Fruit fly (Drosophila melanogaster) whole organism, prepupa: Measurements from ENCODE around the gene CG15498.
A peak's percentile ranks its signal among the peaks of the same experiment; 100 is the strongest.

Experiments used
- CG10631 ChIP-seq: fragments of 200-800 bp; sonication (Bioruptor generic); optimal IDR thresholded peaks from 2 replicates; lab custom pipeline; 2016; ENCODE audit warnings: missing biosample characterization, missing genetic modification characterization
- CG10669 ChIP-seq: fragments of 200-800 bp; sonication (Bioruptor generic); optimal IDR thresholded peaks from 3 replicates; lab custom pipeline; 2018; ENCODE audit warnings: missing biosample characterization, mild to moderate bottlenecking, missing genetic modification characterization, moderate library complexity
- CG11902 ChIP-seq: fragments of 200-800 bp; sonication (Bioruptor generic); optimal IDR thresholded peaks from 3 replicates; lab custom pipeline; 2016; ENCODE audit warnings: missing biosample characterization, missing genetic modification characterization
- CG15336 ChIP-seq: fragments of 200-800 bp; sonication (Bioruptor generic); IDR thresholded peaks from 2 replicates; pipeline ENCODE4 v1.3.6; 2022; ENCODE audit warnings: missing biosample characterization, missing genetic modification characterization
- CG31627 ChIP-seq: fragments of 200-800 bp; sonication (Bioruptor generic); optimal IDR thresholded peaks from 3 replicates; lab custom pipeline; 2016; ENCODE audit warnings: missing biosample characterization, missing genetic modification characterization
- CG32006 ChIP-seq: fragments of 200-800 bp; sonication (Bioruptor generic); optimal IDR thresholded peaks from 3 replicates; lab custom pipeline; 2017; ENCODE audit warnings: missing biosample characterization, mild to moderate bottlenecking, missing genetic modification characterization
- CG3919 ChIP-seq: fragments of 200-800 bp; sonication (Bioruptor generic); optimal IDR thresholded peaks from 3 replicates; lab custom pipeline; 2016; ENCODE audit warnings: missing biosample characterization, missing genetic modification characterization
- CG4318 ChIP-seq: fragments of 200-800 bp; sonication (Bioruptor generic); optimal IDR thresholded peaks from 3 replicates; lab custom pipeline; 2017; ENCODE audit warnings: missing biosample characterization, mild to moderate bottlenecking, missing genetic modification characterization
- CG6163 ChIP-seq: fragments of 200-800 bp; sonication (Bioruptor generic); IDR thresholded peaks from 3 replicates; pipeline ENCODE4 v1.3.6; 2022; ENCODE audit warnings: missing biosample characterization, missing genetic modification characterization
- CG6792 ChIP-seq: fragments of 200-800 bp; sonication (Bioruptor generic); optimal IDR thresholded peaks from 3 replicates; lab custom pipeline; 2016; ENCODE audit warnings: missing biosample characterization, missing genetic modification characterization
- CG6808 ChIP-seq: fragments of 200-800 bp; sonication (Bioruptor generic); optimal IDR thresholded peaks from 3 replicates; lab custom pipeline; 2017; ENCODE audit warnings: missing biosample characterization, missing genetic modification characterization, mild to moderate bottlenecking, moderate library complexity, missing genetic modification reagents
- CG6854 ChIP-seq: fragments of 200-800 bp; sonication (Bioruptor generic); optimal IDR thresholded peaks from 2 replicates; lab custom pipeline; 2017; ENCODE audit warnings: missing biosample characterization, mild to moderate bottlenecking, missing genetic modification characterization
- CG8119 ChIP-seq: fragments of 200-800 bp; sonication (Bioruptor generic); IDR thresholded peaks from 3 replicates; pipeline ENCODE4 v1.3.6; 2022; ENCODE audit warnings: missing biosample characterization, missing genetic modification characterization
- CG8632 ChIP-seq: fragments of 200-800 bp; sonication (Bioruptor generic); optimal IDR thresholded peaks from 3 replicates; lab custom pipeline; 2016; ENCODE audit warnings: missing biosample characterization, missing genetic modification characterization
- CG9139 ChIP-seq: fragments of 200-800 bp; sonication (Bioruptor generic); optimal IDR thresholded peaks from 3 replicates; lab custom pipeline; 2017; ENCODE audit warnings: missing biosample characterization, mild to moderate bottlenecking, missing genetic modification characterization
- Eip75B ChIP-seq: fragments of 200-800 bp; sonication (Bioruptor generic); optimal IDR thresholded peaks from 3 replicates; lab custom pipeline; 2016; ENCODE audit warnings: missing biosample characterization, missing genetic modification characterization
- Eip78C ChIP-seq: fragments of 200-800 bp; sonication (Bioruptor generic); peaks from one replicate; lab custom pipeline; 2016; ENCODE audit warnings: missing biosample characterization, missing genetic modification characterization
- Eip93F ChIP-seq: fragments of 200-800 bp; sonication (Bioruptor generic); optimal IDR thresholded peaks from 2 replicates; lab custom pipeline; 2016; ENCODE audit warnings: missing biosample characterization, mild to moderate bottlenecking, missing genetic modification characterization
- Ets96B ChIP-seq: fragments of 200-800 bp; optimal IDR thresholded peaks from 2 replicates; lab custom pipeline; 2019; ENCODE audit warnings: missing biosample characterization, mild to moderate bottlenecking, missing genetic modification characterization, moderate library complexity
- Hr39 ChIP-seq: fragments of 200-800 bp; sonication (Bioruptor generic); optimal IDR thresholded peaks from 2 replicates; lab custom pipeline; 2016; ENCODE audit warnings: missing biosample characterization, missing genetic modification characterization
- Hr4 ChIP-seq: fragments of 200-800 bp; sonication (Bioruptor generic); optimal IDR thresholded peaks from 3 replicates; lab custom pipeline; 2016; ENCODE audit warnings: missing biosample characterization, missing genetic modification characterization
- Sox102F ChIP-seq: fragments of 200-800 bp; sonication (Bioruptor generic); optimal IDR thresholded peaks from 2 replicates; lab custom pipeline; 2016; ENCODE audit warnings: missing biosample characterization, mild to moderate bottlenecking, missing genetic modification characterization
- Sox14 ChIP-seq: fragments of 200-800 bp; sonication (Bioruptor generic); optimal IDR thresholded peaks from 3 replicates; lab custom pipeline; 2016; ENCODE audit warnings: missing biosample characterization, missing genetic modification characterization
- Sox15 ChIP-seq: fragments of 200-800 bp; sonication (Bioruptor generic); optimal IDR thresholded peaks from 3 replicates; lab custom pipeline; 2016; ENCODE audit warnings: missing biosample characterization, missing genetic modification characterization
- dsx ChIP-seq: fragments of 200-800 bp; optimal IDR thresholded peaks from 3 replicates; lab custom pipeline; 2019; ENCODE audit warnings: missing biosample characterization, mild to moderate bottlenecking, missing genetic modification characterization, moderate library complexity; ENCODE audit not compliant: poor library complexity, severe bottlenecking
- eg ChIP-seq: fragments of 200-800 bp; sonication (Bioruptor generic); IDR thresholded peaks from 3 replicates; pipeline ENCODE4 v1.3.6; 2022; ENCODE audit warnings: missing biosample characterization, missing genetic modification characterization
- esn ChIP-seq: fragments of 200-800 bp; sonication (Bioruptor generic); optimal IDR thresholded peaks from 2 replicates; lab custom pipeline; 2016; ENCODE audit warnings: missing biosample characterization, mild to moderate bottlenecking, missing genetic modification characterization, moderate library complexity
- fkh ChIP-seq: fragments of 200-800 bp; sonication (Bioruptor generic); optimal IDR thresholded peaks from 3 replicates; lab custom pipeline; 2017; ENCODE audit warnings: missing biosample characterization, mild to moderate bottlenecking, missing genetic modification characterization, moderate library complexity
- net ChIP-seq: fragments of 200-800 bp; sonication (Bioruptor generic); optimal IDR thresholded peaks from 3 replicates; lab custom pipeline; 2016; ENCODE audit warnings: missing biosample characterization, missing genetic modification characterization
- pdm3 ChIP-seq: fragments of 200-800 bp; sonication (Bioruptor generic); optimal IDR thresholded peaks from 3 replicates; lab custom pipeline; 2016; ENCODE audit warnings: missing biosample characterization, missing genetic modification characterization
- salr ChIP-seq, 2 experiments: fragments of 200-800 bp; sonication (Bioruptor generic); optimal IDR thresholded peaks; 3 replicates each; lab custom pipeline; 2016 to 2018; ENCODE audit warnings: missing biosample characterization in 2 of 2, missing genetic modification characterization in 2 of 2, mild to moderate bottlenecking in 1 of 2
- spab ChIP-seq: fragments of 200-800 bp; sonication (Bioruptor generic); optimal IDR thresholded peaks from 2 replicates; lab custom pipeline; 2017; ENCODE audit warnings: missing biosample characterization, mild to moderate bottlenecking, missing genetic modification characterization, missing genetic modification reagents
- ss ChIP-seq, 2 experiments: fragments of 200-800 bp; sonication (Bioruptor generic); optimal IDR thresholded peaks; 2 replicates in 1 of 2; 3 replicates in 1 of 2; lab custom pipeline; 2017 to 2018; ENCODE audit warnings: mild to moderate bottlenecking in 2 of 2, missing biosample characterization in 2 of 2, missing genetic modification characterization in 2 of 2, moderate library complexity in 1 of 2
- svp ChIP-seq: fragments of 200-800 bp; sonication (Bioruptor generic); peaks from one replicate; lab custom pipeline; 2016; ENCODE audit warnings: missing biosample characterization, missing genetic modification characterization

The CG15498 gene

DNA sequence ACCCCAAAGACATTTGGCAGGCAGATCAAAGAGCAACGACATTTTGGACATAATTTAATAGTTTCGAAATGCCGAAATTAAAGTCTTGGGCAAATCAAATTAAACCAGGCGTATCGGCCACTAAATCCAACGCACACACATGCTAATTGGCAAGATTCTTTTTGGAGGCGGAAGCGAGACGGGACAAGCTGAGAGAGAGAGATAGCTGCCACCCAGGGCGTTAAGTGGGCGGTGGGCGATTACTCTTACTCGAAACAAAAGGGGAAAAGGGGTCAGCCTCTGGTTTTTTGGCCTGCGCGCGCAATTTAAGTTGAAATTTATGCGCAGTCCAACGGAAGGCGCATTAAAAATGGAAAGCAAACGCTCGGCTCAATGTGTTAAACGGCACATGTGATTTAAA, 5.6 kb downstream of the CG15498 start:
- TF ChIP-seq Eip78C (peak; percentile 27), Eip75B (GFP tag; lab: Kevin White, UChicago) (no peak)

DNA sequence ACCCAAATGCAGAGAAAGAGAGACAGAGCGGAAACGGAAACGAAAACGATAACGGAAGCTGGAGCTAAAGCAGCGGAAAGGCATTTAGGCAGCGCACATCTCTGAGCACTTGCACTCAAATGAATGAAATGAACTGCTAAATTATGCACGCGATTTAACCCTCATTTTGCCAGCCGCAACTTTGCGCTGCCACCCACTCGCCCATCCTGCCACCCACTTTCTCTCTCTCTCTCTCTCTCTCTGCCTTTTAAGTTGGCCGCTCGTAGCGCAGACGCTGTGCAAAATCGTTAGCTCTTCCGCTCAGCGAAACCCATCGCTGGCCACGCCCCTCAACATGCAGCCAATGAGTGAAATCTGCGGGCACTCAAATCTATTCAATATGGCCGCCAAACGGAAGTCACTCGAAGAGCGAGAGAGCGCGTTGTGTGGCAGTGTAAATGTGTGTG, 7.5 kb downstream of the CG15498 start:
- no peak for TF ChIP-seq CG32006 (GFP tag; lab: Kevin White, UChicago)
- no peak for TF ChIP-seq Sox15 (GFP tag; lab: Kevin White, UChicago)
- peak; percentile 24; the same call in 1 of the 2 replicates for TF ChIP-seq CG15336 (GFP tag; lab: Robert Waterston, UW)
- TF ChIP-seq CG3919: peak; percentile 19
- no peak for TF ChIP-seq esn (GFP tag; lab: Kevin White, UChicago)
- TF ChIP-seq ss (GFP tag; optimal IDR thresholded peaks at IDR 0.05; lab: Kevin White, UChicago): peak in 1 of 2 experiments; percentile 2
- TF ChIP-seq CG6808 (GFP tag; lab: Kevin White, UChicago): peak; percentile 5
- no peak for TF ChIP-seq CG10631 (GFP tag; lab: Kevin White, UChicago)
- TF ChIP-seq svp: peak; percentile 30
- TF ChIP-seq Sox14 (GFP tag; lab: Kevin White, UChicago): no peak
- TF ChIP-seq CG9139 (GFP tag; lab: Kevin White, UChicago): peak; percentile 19

DNA sequence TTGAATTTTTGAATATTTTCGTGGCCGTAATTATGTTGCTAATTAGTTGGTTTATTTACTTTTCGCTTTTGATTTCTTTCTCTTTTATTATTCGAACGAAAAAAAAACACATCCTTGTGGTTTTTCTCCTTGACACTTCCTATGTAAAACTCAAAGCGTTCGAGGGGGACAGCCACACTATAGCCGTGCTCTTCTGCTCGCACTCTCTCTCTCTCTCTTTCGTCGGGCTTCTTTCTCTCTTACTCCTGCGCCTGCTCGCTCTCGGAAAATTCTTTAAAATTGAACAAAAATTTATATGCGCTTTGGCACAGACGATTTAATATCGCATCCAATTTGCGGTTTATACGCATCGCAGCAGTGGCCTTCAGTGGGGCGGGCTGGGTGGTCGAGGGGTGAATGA, 11.1 kb downstream of the CG15498 start:
- no peak for TF ChIP-seq CG10669
- no peak for TF ChIP-seq Sox102F
- TF ChIP-seq Eip75B (GFP tag; lab: Kevin White, UChicago): no peak
- no peak for TF ChIP-seq Eip78C
- TF ChIP-seq CG4318 (GFP tag; lab: Kevin White, UChicago): no peak
- TF ChIP-seq CG31627 (GFP tag; lab: Kevin White, UChicago): no peak
- no peak for TF ChIP-seq pdm3 (GFP tag; lab: Kevin White, UChicago)
- no peak for TF ChIP-seq fkh (GFP tag; lab: Kevin White, UChicago)
- TF ChIP-seq eg (GFP tag; lab: Robert Waterston, UW): no peak
- no peak for TF ChIP-seq ss (GFP tag; optimal IDR thresholded peaks at IDR 0.05; lab: Kevin White, UChicago)
- no peak for TF ChIP-seq Hr4 (GFP tag; lab: Kevin White, UChicago)
- TF ChIP-seq spab (GFP tag; lab: Kevin White, UChicago): no peak
- no peak for TF ChIP-seq Eip93F (GFP tag; lab: Kevin White, UChicago)
- TF ChIP-seq Hr39 (GFP tag; lab: Kevin White, UChicago): no peak
- TF ChIP-seq dsx (GFP tag; lab: Kevin White, UChicago): no peak
- TF ChIP-seq CG6854: no peak
- TF ChIP-seq CG8632 (GFP tag; lab: Kevin White, UChicago): no peak
- no peak for TF ChIP-seq CG10631 (GFP tag; lab: Kevin White, UChicago)
- TF ChIP-seq Ets96B: no peak
- no peak for TF ChIP-seq CG8119 (GFP tag; lab: Robert Waterston, UW)
- TF ChIP-seq, all 60 proteins: peak for 0

DNA sequence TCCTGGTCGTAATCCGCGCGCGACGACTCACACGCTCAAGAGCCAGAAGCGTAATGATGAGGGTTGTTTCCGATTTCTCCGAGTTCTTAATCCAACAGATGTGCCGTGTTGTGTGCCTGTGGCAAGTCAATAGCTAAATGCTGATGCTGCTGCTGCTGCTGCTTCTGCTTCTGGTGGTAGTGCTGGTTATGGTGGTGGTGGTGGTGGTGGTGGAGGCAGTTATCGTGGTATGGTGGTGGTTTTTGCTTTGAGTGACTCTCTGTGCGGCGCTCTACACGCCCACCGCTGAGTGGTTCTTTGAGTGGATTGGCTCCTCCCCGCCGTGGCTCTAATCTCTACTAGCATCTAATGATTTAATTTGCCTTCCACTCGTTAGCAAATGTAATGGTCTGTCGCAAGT, 11.9 kb downstream of the CG15498 start, which contains the start of gene slou:
Gene slou, minus strand, starts transcription at position 131 of the 400 bp plus-strand sequence.
- TF ChIP-seq CG3919 (no peak), CG32006 (GFP tag; lab: Kevin White, UChicago) (no peak), CG11902 (GFP tag; lab: Kevin White, UChicago) (no peak), Sox14 (GFP tag; lab: Kevin White, UChicago) (no peak), CG6163 (GFP tag; lab: Robert Waterston, UW) (no peak)

DNA sequence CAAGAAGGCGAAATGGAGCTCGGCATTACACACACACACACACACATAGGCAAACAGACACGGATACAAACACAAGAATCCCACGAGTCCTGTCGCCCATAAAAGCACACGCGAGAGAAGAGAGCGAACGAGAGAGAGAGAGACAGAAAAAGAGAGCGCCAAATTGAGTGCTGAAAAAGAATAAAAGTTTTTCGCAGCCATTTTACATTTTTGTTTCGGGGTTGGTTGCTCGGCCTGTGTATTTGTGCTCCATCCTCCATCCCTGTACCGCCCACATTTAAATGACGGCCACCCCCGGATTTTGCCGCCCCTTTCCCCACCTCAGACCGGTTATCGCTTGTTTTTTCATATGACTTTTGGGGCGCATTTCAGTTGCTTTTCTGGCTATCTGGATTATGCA, 17.4 kb downstream of the CG15498 start:
- TF ChIP-seq CG15336 (GFP tag; lab: Robert Waterston, UW): no peak
- TF ChIP-seq net (GFP tag; lab: Kevin White, UChicago): no peak
- no peak for TF ChIP-seq salr (GFP tag; optimal IDR thresholded peaks at IDR 0.05; lab: Kevin White, UChicago)
- no peak for TF ChIP-seq CG6792 (GFP tag; lab: Kevin White, UChicago)
